Fruit fly (Drosophila melanogaster) whole organism, embryonic: ENCODE data around the gene EMC3.

Experiments
- Ada2b ChIP-seq: fragments of 200-800 bp; sonication (Bioruptor generic); IDR thresholded peaks from 2 replicates; pipeline ENCODE4 v1.3.6; 2022; ENCODE audit warnings: missing biosample characterization, missing genetic modification characterization
- Antp ChIP-seq: fragments of 200-800 bp; sonication (Bioruptor generic); optimal IDR thresholded peaks from 3 replicates; lab custom pipeline; 2016; ENCODE audit warnings: missing biosample characterization, missing genetic modification characterization
- CG10366 ChIP-seq: fragments of 200-800 bp; sonication (Bioruptor generic); IDR thresholded peaks from 2 replicates; pipeline ENCODE4 v1.3.6; 2022; ENCODE audit warnings: missing biosample characterization, missing genetic modification characterization
- CG10959 ChIP-seq: fragments of 200-800 bp; sonication (Bioruptor generic); IDR thresholded peaks from 2 replicates; pipeline ENCODE4 v1.3.6; 2022; ENCODE audit warnings: missing biosample characterization, missing genetic modification characterization
- CG11456 ChIP-seq: fragments of 200-800 bp; sonication (Bioruptor generic); IDR thresholded peaks from 3 replicates; pipeline ENCODE4 v1.3.6; 2022; ENCODE audit warnings: missing biosample characterization, missing genetic modification characterization
- CG15601 ChIP-seq: fragments of 200-800 bp; sonication (Bioruptor generic); optimal IDR thresholded peaks from 3 replicates; lab custom pipeline; 2019; ENCODE audit warnings: missing biosample characterization, mild to moderate bottlenecking, missing genetic modification characterization, moderate library complexity
- CG1603 ChIP-seq: fragments of 200-800 bp; sonication (Bioruptor generic); optimal IDR thresholded peaks from 2 replicates; lab custom pipeline; 2019; ENCODE audit warnings: missing biosample characterization, mild to moderate bottlenecking, missing genetic modification characterization, moderate library complexity
- CG16779 ChIP-seq: fragments of 200-800 bp; sonication (Bioruptor generic); IDR thresholded peaks from 2 replicates; pipeline ENCODE4 v1.3.6; 2022; ENCODE audit warnings: missing biosample characterization, missing genetic modification characterization
- CG17186 ChIP-seq: fragments of 200-800 bp; sonication (Bioruptor generic); optimal IDR thresholded peaks from 3 replicates; lab custom pipeline; 2017; ENCODE audit warnings: missing biosample characterization, missing genetic modification reagents, missing genetic modification characterization
- CG17568 ChIP-seq: fragments of 200-800 bp; sonication (Bioruptor generic); optimal IDR thresholded peaks from 2 replicates; lab custom pipeline; 2018; ENCODE audit warnings: missing biosample characterization, mild to moderate bottlenecking, missing genetic modification characterization, moderate library complexity
- CG17612 ChIP-seq: fragments of 200-800 bp; sonication (Bioruptor generic); IDR thresholded peaks from 2 replicates; pipeline ENCODE4 v1.3.6; 2022; ENCODE audit warnings: missing biosample characterization, missing genetic modification characterization
- CG1792 ChIP-seq: fragments of 200-800 bp; sonication (Bioruptor generic); optimal IDR thresholded peaks from 2 replicates; lab custom pipeline; 2016; ENCODE audit warnings: missing biosample characterization, missing genetic modification characterization
- CG30403 ChIP-seq: fragments of 200-800 bp; sonication (Bioruptor generic); optimal IDR thresholded peaks from 3 replicates; lab custom pipeline; 2016; ENCODE audit warnings: missing biosample characterization, missing genetic modification characterization
- CG31388 ChIP-seq: fragments of 200-800 bp; sonication (Bioruptor generic); optimal IDR thresholded peaks from 2 replicates; lab custom pipeline; 2016; ENCODE audit warnings: missing biosample characterization, missing genetic modification characterization
- CG32772 ChIP-seq: fragments of 200-800 bp; sonication (Bioruptor generic); IDR thresholded peaks from 2 replicates; pipeline ENCODE4 v1.3.6; 2022; ENCODE audit warnings: missing biosample characterization, missing genetic modification characterization
- CG6254 ChIP-seq: fragments of 200-800 bp; sonication (Bioruptor generic); optimal IDR thresholded peaks from 3 replicates; lab custom pipeline; 2017; ENCODE audit warnings: mild to moderate bottlenecking, missing biosample characterization, missing genetic modification reagents, missing genetic modification characterization
- CG6272 ChIP-seq: fragments of 200-800 bp; sonication (Bioruptor generic); IDR thresholded peaks from 2 replicates; pipeline ENCODE4 v1.3.6; 2022; ENCODE audit warnings: missing biosample characterization, missing genetic modification characterization
- CG7745 ChIP-seq: fragments of 200-800 bp; sonication (Bioruptor generic); optimal IDR thresholded peaks from 2 replicates; lab custom pipeline; 2018; ENCODE audit warnings: missing biosample characterization, mild to moderate bottlenecking, missing genetic modification characterization, moderate library complexity
- E2f2 ChIP-seq: fragments of 200-800 bp; sonication (Bioruptor generic); IDR thresholded peaks from 2 replicates; pipeline ENCODE4 v1.3.6; 2022; ENCODE audit warnings: missing biosample characterization, missing genetic modification characterization
- Hand ChIP-seq: fragments of 200-800 bp; sonication (Bioruptor generic); optimal IDR thresholded peaks from 2 replicates; lab custom pipeline; 2017; ENCODE audit warnings: mild to moderate bottlenecking, missing biosample characterization, missing genetic modification reagents, missing genetic modification characterization
- HmgZ ChIP-seq: fragments of 200-800 bp; sonication (Bioruptor generic); optimal IDR thresholded peaks from 2 replicates; lab custom pipeline; 2018; ENCODE audit warnings: missing biosample characterization, mild to moderate bottlenecking, missing genetic modification characterization
- Hr39 ChIP-seq: fragments of >200 bp; optimal IDR thresholded peaks from 2 replicates; lab custom pipeline; 2017
- Hr51 ChIP-seq, 2 experiments: fragments of 200-800 bp; sonication (Bioruptor generic); optimal IDR thresholded peaks; 2 replicates in 1 of 2; 3 replicates in 1 of 2; lab custom pipeline; 2016 to 2018; ENCODE audit warnings: missing biosample characterization in 2 of 2, missing genetic modification characterization in 2 of 2, mild to moderate bottlenecking in 1 of 2, moderate library complexity in 1 of 2
- MBD-R2 ChIP-seq: fragments of 200-800 bp; sonication (Bioruptor generic); IDR thresholded peaks from 2 replicates; pipeline ENCODE4 v1.3.6; 2022; ENCODE audit warnings: missing biosample characterization, missing genetic modification characterization
- Meics ChIP-seq: fragments of 200-800 bp; sonication (Bioruptor generic); optimal IDR thresholded peaks from 2 replicates; lab custom pipeline; 2017; ENCODE audit warnings: missing biosample characterization, mild to moderate bottlenecking, missing genetic modification characterization
- Mrtf ChIP-seq: fragments of 200-800 bp; sonication (Bioruptor generic); IDR thresholded peaks from 3 replicates; pipeline ENCODE4 v1.3.6; 2022; ENCODE audit warnings: missing biosample characterization, missing genetic modification characterization
- Nf-YC ChIP-seq: fragments of 200-800 bp; optimal IDR thresholded peaks from 3 replicates; lab custom pipeline; 2019; ENCODE audit warnings: missing biosample characterization, mild to moderate bottlenecking, missing genetic modification characterization, moderate library complexity
- NfI ChIP-seq: fragments of 200-800 bp; sonication (Bioruptor generic); optimal IDR thresholded peaks from 3 replicates; lab custom pipeline; 2018; ENCODE audit warnings: missing biosample characterization, mild to moderate bottlenecking, missing genetic modification characterization, moderate library complexity
- Optix ChIP-seq: fragments of 200-800 bp; sonication (Bioruptor generic); IDR thresholded peaks from 3 replicates; pipeline ENCODE4 v1.3.6; 2022; ENCODE audit warnings: missing biosample characterization, missing genetic modification characterization
- Rfx ChIP-seq: fragments of 200-800 bp; sonication (Bioruptor generic); IDR thresholded peaks from 2 replicates; pipeline ENCODE4 v1.3.6; 2022; ENCODE audit warnings: missing biosample characterization, missing genetic modification characterization
- Six4 ChIP-seq: fragments of 200-800 bp; sonication (Bioruptor generic); optimal IDR thresholded peaks from 2 replicates; lab custom pipeline; 2016; ENCODE audit warnings: missing biosample characterization, missing genetic modification characterization
- Ssrp ChIP-seq: fragments of 200-800 bp; sonication (Bioruptor generic); optimal IDR thresholded peaks from 2 replicates; lab custom pipeline; 2018; ENCODE audit warnings: missing biosample characterization, mild to moderate bottlenecking, missing genetic modification characterization, moderate library complexity
- YL-1 ChIP-seq: fragments of 200-800 bp; sonication (Bioruptor generic); optimal IDR thresholded peaks from 3 replicates; lab custom pipeline; 2017; ENCODE audit warnings: missing biosample characterization, mild to moderate bottlenecking, missing genetic modification characterization
- dm ChIP-seq: fragments of 200-800 bp; sonication (Bioruptor generic); optimal IDR thresholded peaks from 3 replicates; lab custom pipeline; 2016; ENCODE audit warnings: missing biosample characterization, missing genetic modification characterization
- dysf ChIP-seq: fragments of 200-800 bp; sonication (Bioruptor generic); IDR thresholded peaks from 3 replicates; pipeline ENCODE4 v1.3.6; 2022; ENCODE audit warnings: missing biosample characterization, missing genetic modification characterization
- eve ChIP-seq, 2 experiments: fragments of >200 bp; optimal IDR thresholded peaks; 2 replicates each; lab custom pipeline; 2017; ENCODE audit warnings: missing biosample characterization in 2 of 2, missing genetic modification characterization in 2 of 2
- grn ChIP-seq: fragments of 200-800 bp; sonication (Bioruptor generic); optimal IDR thresholded peaks from 3 replicates; lab custom pipeline; 2017; ENCODE audit warnings: missing biosample characterization, missing genetic modification characterization
- gsb-n ChIP-seq: fragments of 200-800 bp; sonication (Bioruptor generic); optimal IDR thresholded peaks from 3 replicates; lab custom pipeline; 2018; ENCODE audit warnings: missing biosample characterization, mild to moderate bottlenecking, missing genetic modification characterization
- gt ChIP-seq: fragments of 200-800 bp; sonication (Bioruptor generic); IDR thresholded peaks from 2 replicates; pipeline ENCODE4 v1.3.6; 2022; ENCODE audit warnings: missing biosample characterization, missing genetic modification characterization
- h ChIP-seq: fragments of >200 bp; optimal IDR thresholded peaks from 2 replicates; lab custom pipeline; 2017
- lbe ChIP-seq: fragments of 200-800 bp; sonication (Bioruptor generic); optimal IDR thresholded peaks from 2 replicates; lab custom pipeline; 2016; ENCODE audit warnings: missing biosample characterization, mild to moderate bottlenecking, missing genetic modification characterization
- lola ChIP-seq, 3 experiments: fragments of >200 bp in 2 of 3; fragments of 200-800 bp in 1 of 3; sonication (Bioruptor generic) in 1 of 3; optimal IDR thresholded peaks; 2 replicates each; lab custom pipeline; 2017 to 2019; ENCODE audit warnings: missing biosample characterization in 3 of 3, missing genetic modification characterization in 3 of 3, mild to moderate bottlenecking in 1 of 3, moderate library complexity in 1 of 3
- odd ChIP-seq: fragments of 200-800 bp; sonication (Bioruptor generic); optimal IDR thresholded peaks from 2 replicates; lab custom pipeline; 2017; ENCODE audit warnings: missing biosample characterization, mild to moderate bottlenecking, missing genetic modification characterization
- org-1 ChIP-seq: fragments of 200-800 bp; sonication (Bioruptor generic); optimal IDR thresholded peaks from 2 replicates; lab custom pipeline; 2017; ENCODE audit warnings: missing biosample characterization, missing genetic modification characterization
- p53 ChIP-seq: fragments of 200-800 bp; sonication (Bioruptor generic); optimal IDR thresholded peaks from 2 replicates; lab custom pipeline; 2016; ENCODE audit warnings: missing biosample characterization, missing genetic modification characterization
- run ChIP-seq: fragments of 200-800 bp; sonication (Bioruptor generic); optimal IDR thresholded peaks from 3 replicates; lab custom pipeline; 2018; ENCODE audit warnings: missing biosample characterization, mild to moderate bottlenecking, missing genetic modification characterization
- sim ChIP-seq: fragments of 200-800 bp; sonication (Bioruptor generic); IDR thresholded peaks from 2 replicates; pipeline ENCODE4 v1.3.6; 2022; ENCODE audit warnings: missing biosample characterization, missing genetic modification characterization
- slp2 ChIP-seq: fragments of 200-800 bp; sonication (Bioruptor generic); optimal IDR thresholded peaks from 2 replicates; lab custom pipeline; 2016; ENCODE audit warnings: missing biosample characterization, missing genetic modification characterization
- so ChIP-seq: fragments of 200-800 bp; sonication (Bioruptor generic); IDR thresholded peaks from 3 replicates; pipeline ENCODE4 v1.3.6; 2022; ENCODE audit warnings: missing biosample characterization, missing genetic modification characterization
- stc ChIP-seq: fragments of 200-800 bp; sonication (Bioruptor generic); IDR thresholded peaks from 2 replicates; pipeline ENCODE4 v1.3.6; 2022; ENCODE audit warnings: missing biosample characterization, missing genetic modification characterization
- tll ChIP-seq, 2 experiments: fragments of 200-800 bp in 1 of 2; fragments of >200 bp in 1 of 2; sonication (Bioruptor generic) in 1 of 2; optimal IDR thresholded peaks; 2 replicates each; lab custom pipeline; 2017 to 2019; ENCODE audit warnings: missing biosample characterization in 2 of 2, missing genetic modification characterization in 2 of 2, mild to moderate bottlenecking in 1 of 2, moderate library complexity in 1 of 2
- toy ChIP-seq: fragments of 200-800 bp; sonication (Bioruptor generic); IDR thresholded peaks from 2 replicates; pipeline ENCODE4 v1.3.6; 2022; ENCODE audit warnings: missing biosample characterization, missing genetic modification characterization

The EMC3 gene

DNA sequence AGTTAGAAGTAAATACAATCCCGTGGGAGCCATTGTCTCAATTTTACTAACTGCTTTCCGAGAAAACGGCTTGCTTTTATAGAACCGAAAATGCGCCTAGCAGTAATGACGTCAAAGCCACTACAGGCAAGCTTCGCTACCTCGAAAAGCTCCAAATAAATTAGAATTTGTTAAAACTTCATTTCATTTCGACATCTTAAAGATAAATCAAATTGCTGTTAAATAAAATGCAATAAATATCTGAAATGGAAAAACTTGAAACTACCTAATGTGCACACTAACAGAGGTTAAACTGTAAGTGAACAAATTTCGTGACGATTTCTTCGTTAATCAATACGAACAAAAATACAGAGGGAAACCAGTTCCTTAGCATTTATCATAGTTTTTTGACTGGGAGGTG is 34.2 kb downstream of the EMC3 start, which contains the start of gene CG7300 (continued):
- TF ChIP-seq CG11456 (GFP tag; lab: Robert Waterston, UW) (peak; percentile 76), Hr39 (lab: Kevin White, UChicago) (no peak), E2f2 (GFP tag; lab: Robert Waterston, UW) (peak; percentile 30; the same call in 1 of the 2 replicates), Nf-YC (tag; lab: Kevin White, UChicago) (no peak), toy (GFP tag; lab: Robert Waterston, UW) (no peak), eve (GFP tag; optimal IDR thresholded peaks at IDR 0.05; lab: Kevin White, UChicago) (no peak), Hand (no peak), CG1792 (GFP tag; lab: Kevin White, UChicago) (no peak), CG31388 (peak; percentile 27), CG30403 (GFP tag; lab: Kevin White, UChicago) (peak; percentile 62), Mrtf (GFP tag; lab: Robert Waterston, UW) (no peak), CG6272 (GFP tag; lab: Robert Waterston, UW) (peak; percentile 38; the same call in 1 of the 2 replicates), CG6254 (GFP tag; lab: Kevin White, UChicago) (peak; percentile 9), Six4 (no peak), dysf (GFP tag; lab: Robert Waterston, UW) (peak; percentile 76), Meics (GFP tag; lab: Kevin White, UChicago) (peak; percentile 68), Antp (GFP tag; lab: Kevin White, UChicago) (no peak), gsb-n (peak; percentile 32), org-1 (GFP tag; lab: Kevin White, UChicago) (no peak), run (tag; lab: Kevin White, UChicago) (no peak), Ada2b (GFP tag; lab: Robert Waterston, UW) (no peak), Optix (GFP tag; lab: Robert Waterston, UW) (no peak), lola (GFP tag; optimal IDR thresholded peaks at IDR 0.05; lab: Kevin White, UChicago) (peak in 1 of 3 experiments; percentile 21), MBD-R2 (GFP tag; lab: Robert Waterston, UW) (no peak), NfI (GFP tag; lab: Kevin White, UChicago) (peak; percentile 46), grn (no peak), so (no peak), CG1603 (tag; lab: Kevin White, UChicago) (peak; percentile 48), Ssrp (tag; lab: Kevin White, UChicago) (peak; percentile 39), p53 (no peak), lbe (GFP tag; lab: Kevin White, UChicago) (no peak), gt (GFP tag; lab: Robert Waterston, UW) (no peak), CG17186 (GFP tag; lab: Kevin White, UChicago) (no peak), CG17568 (GFP tag; lab: Kevin White, UChicago) (no peak), YL-1 (no peak), CG16779 (GFP tag; lab: Robert Waterston, UW) (no peak), h (lab: Kevin White, UChicago) (no peak), sim (GFP tag; lab: Robert Waterston, UW) (no peak), tll (GFP tag; optimal IDR thresholded peaks at IDR 0.05; lab: Kevin White, UChicago) (no peak), odd (GFP tag; lab: Kevin White, UChicago) (no peak), stc (GFP tag; lab: Robert Waterston, UW) (no peak; the same call in 1 of the 2 replicates), HmgZ (tag; lab: Kevin White, UChicago) (peak; percentile 20), CG17612 (0 out of 2 replicates have a peak, but pooled peaks have one; percentile 25), CG32772 (GFP tag; lab: Robert Waterston, UW) (peak; percentile 55), CG15601 (tag; lab: Kevin White, UChicago) (peak; percentile 8), Rfx (GFP tag; lab: Robert Waterston, UW) (peak; percentile 89), dm (GFP tag; lab: Kevin White, UChicago) (no peak), CG10366 (GFP tag; lab: Robert Waterston, UW) (peak; percentile 58; the same call in 1 of the 2 replicates), slp2 (GFP tag; lab: Kevin White, UChicago) (no peak), CG10959 (GFP tag; lab: Robert Waterston, UW) (no peak), Hr51 (GFP tag; optimal IDR thresholded peaks at IDR 0.05; lab: Kevin White, UChicago) (peak; percentile 6 to 40), CG7745 (tag; lab: Kevin White, UChicago) (no peak)
